Fruit fly (Drosophila melanogaster): Measurements from ENCODE around the gene CG12288.
A peak's percentile ranks its signal among the peaks of the same experiment; 100 is the strongest.

The CG12288 gene

dm6 chr2L:16879288-16879687, 22.7 kb downstream of the CG12288 start, which contains the start of the genes CG32832, CG31743 and CG34313 (continued):
- TF ChIP-seq Sin3A (optimal IDR thresholded peaks at IDR 0.05) (peak; percentile 9), Sry-β (GFP tag; optimal IDR thresholded peaks at IDR 0.05) (no peak), CG1603 (tag; optimal IDR thresholded peaks at IDR 0.05) (peak; percentile 55), ro (GFP tag; IDR thresholded peaks at IDR 0.05) (no peak), CG12236 (GFP tag; optimal IDR thresholded peaks at IDR 0.05) (no peak), CG12104 (GFP tag; optimal IDR thresholded peaks at IDR 0.05) (no peak), Lhr (GFP tag; optimal IDR thresholded peaks at IDR 0.05) (no peak), Trl (optimal IDR thresholded peaks at IDR 0.05) (no peak), Trl (GFP tag; optimal IDR thresholded peaks at IDR 0.05) (no peak), CG8290 (GFP tag; optimal IDR thresholded peaks at IDR 0.05) (no peak), CG8290 (tag; optimal IDR thresholded peaks at IDR 0.05) (no peak), CG1602 (GFP tag; optimal IDR thresholded peaks at IDR 0.05) (no peak), Hr78 (GFP tag; optimal IDR thresholded peaks at IDR 0.05) (no peak), rib (GFP tag; IDR thresholded peaks at IDR 0.05) (no peak), tll (GFP tag; optimal IDR thresholded peaks at IDR 0.05) (no peak), phol (tag; optimal IDR thresholded peaks at IDR 0.05) (no peak), Bteb2 (GFP tag; optimal IDR thresholded peaks at IDR 0.05) (no peak), CG3065 (GFP tag; optimal IDR thresholded peaks at IDR 0.05) (no peak), CG10654 (GFP tag; optimal IDR thresholded peaks at IDR 0.05) (no peak), Neu2 (GFP tag; optimal IDR thresholded peaks at IDR 0.05; ENCODE audit: borderline replicate concordance) (no peak), gcm (GFP tag; optimal IDR thresholded peaks at IDR 0.05) (no peak), nmo (GFP tag; optimal IDR thresholded peaks at IDR 0.05) (peak; percentile 40), wdn (GFP tag; IDR thresholded peaks at IDR 0.05) (no peak), jigr1 (GFP tag; IDR thresholded peaks at IDR 0.05) (no peak), lmd (GFP tag; IDR thresholded peaks at IDR 0.05) (no peak), Mad (GFP tag; optimal IDR thresholded peaks at IDR 0.05) (no peak), Antp (GFP tag; optimal IDR thresholded peaks at IDR 0.05) (no peak), pan (optimal IDR thresholded peaks at IDR 0.05) (no peak), pan (GFP tag; optimal IDR thresholded peaks at IDR 0.05 in 1 of 2, IDR thresholded peaks at IDR 0.05 in 1 of 2) (no peak), Hmx (GFP tag; optimal IDR thresholded peaks at IDR 0.05) (no peak), da (GFP tag; optimal IDR thresholded peaks at IDR 0.05) (no peak), CG13894 (tag; optimal IDR thresholded peaks at IDR 0.05) (no peak), Six4 (GFP tag; optimal IDR thresholded peaks at IDR 0.05) (no peak), Atf6 (GFP tag; IDR thresholded peaks at IDR 0.05) (no peak), CG2678 (tag; optimal IDR thresholded peaks at IDR 0.05) (no peak), prd (optimal IDR thresholded peaks at IDR 0.05) (no peak), prd (GFP tag; IDR thresholded peaks at IDR 0.05) (no peak), CG1792 (GFP tag; optimal IDR thresholded peaks at IDR 0.05) (no peak), Xbp1 (GFP tag; optimal IDR thresholded peaks at IDR 0.05) (no peak), bowl (GFP tag; IDR thresholded peaks at IDR 0.05) (no peak), hkb (optimal IDR thresholded peaks at IDR 0.05) (no peak), hkb (GFP tag; IDR thresholded peaks at IDR 0.05) (no peak), hb (GFP tag; IDR thresholded peaks at IDR 0.05; ENCODE audit: partially characterized antibody) (peak; percentile 65; the same call in 1 of the 3 replicates), Stat92E (GFP tag; optimal IDR thresholded peaks at IDR 0.05) (peak in 1 of 3 experiments; percentile 35), CG14860 (GFP tag; IDR thresholded peaks at IDR 0.05; ENCODE audit: partially characterized antibody) (0 out of 3 replicates have a peak, but pooled peaks have one; percentile 40), CG6254 (GFP tag; optimal IDR thresholded peaks at IDR 0.05) (no peak), CG18262 (tag; optimal IDR thresholded peaks at IDR 0.05) (no peak), sima (GFP tag; optimal IDR thresholded peaks at IDR 0.05) (no peak), CG16779 (GFP tag; IDR thresholded peaks at IDR 0.05) (no peak), Oli (tag; optimal IDR thresholded peaks at IDR 0.05) (no peak), amos (GFP tag; IDR thresholded peaks at IDR 0.05; ENCODE audit: partially characterized antibody) (peak; percentile 78; the same call in 1 of the 2 replicates), CG11247 (GFP tag; IDR thresholded peaks at IDR 0.05) (no peak), z (GFP tag; IDR thresholded peaks at IDR 0.05) (no peak)

All from whole organism, embryonic.